Worm (Caenorhabditis elegans) whole organism, late embryonic: ENCODE results near the gene him-14.

Experiments used
- C08G9.2 ChIP-seq: sonication (generic microtip); optimal IDR thresholded peaks from 2 replicates; lab custom pipeline; 2016; ENCODE audit warnings: mild to moderate bottlenecking, missing genetic modification characterization, moderate library complexity, missing compliant biosample characterization
- K02D7.2 ChIP-seq: sonication (generic microtip); optimal IDR thresholded peaks from 2 replicates; lab custom pipeline; 2017; ENCODE audit warnings: mild to moderate bottlenecking, missing genetic modification characterization, missing compliant biosample characterization
- K09A11.1 ChIP-seq: sonication (generic microtip); optimal IDR thresholded peaks from 2 replicates; lab custom pipeline; 2017; ENCODE audit warnings: antibody characterized with exemption, mild to moderate bottlenecking, missing genetic modification characterization, missing compliant biosample characterization; ENCODE audit not compliant: insufficient read depth
- T23F11.4 ChIP-seq: fragments of 200-800 bp; sonication (Bioruptor generic); optimal IDR thresholded peaks from 2 replicates; lab custom pipeline; 2018; ENCODE audit warnings: mild to moderate bottlenecking, missing genetic modification characterization, missing compliant biosample characterization
- ahr-1 ChIP-seq: sonication (generic microtip); optimal IDR thresholded peaks from 2 replicates; lab custom pipeline; 2016; ENCODE audit warnings: missing genetic modification characterization, missing compliant biosample characterization
- ama-1 ChIP-seq: fragments of 150-350 bp; optimal IDR thresholded peaks from 2 replicates; lab custom pipeline; 2014
- ceh-14 ChIP-seq: sonication (generic microtip); optimal IDR thresholded peaks from 2 replicates; lab custom pipeline; 2016; ENCODE audit warnings: missing genotype, missing genetic modification characterization, missing compliant biosample characterization
- ceh-22 ChIP-seq: sonication (generic microtip); optimal IDR thresholded peaks from 2 replicates; lab custom pipeline; 2017; ENCODE audit warnings: missing biosample characterization, missing genetic modification characterization
- ceh-24 ChIP-seq: sonication (generic microtip); optimal IDR thresholded peaks from 2 replicates; lab custom pipeline; 2016; ENCODE audit warnings: mild to moderate bottlenecking, missing genetic modification characterization, missing compliant biosample characterization
- ceh-34 ChIP-seq: sonication (generic microtip); optimal IDR thresholded peaks from 2 replicates; lab custom pipeline; 2016; ENCODE audit warnings: mild to moderate bottlenecking, missing genetic modification characterization, missing compliant biosample characterization
- ceh-48 ChIP-seq: sonication (generic microtip); optimal IDR thresholded peaks from 2 replicates; lab custom pipeline; 2016; ENCODE audit warnings: missing genetic modification characterization, inconsistent platforms, missing compliant biosample characterization
- ceh-6 ChIP-seq: fragments of 200-800 bp; sonication (Bioruptor generic); optimal IDR thresholded peaks from 2 replicates; lab custom pipeline; 2018; ENCODE audit warnings: mild to moderate bottlenecking, missing genetic modification characterization, missing compliant biosample characterization
- ceh-9 ChIP-seq: sonication (generic microtip); optimal IDR thresholded peaks from 2 replicates; lab custom pipeline; 2016; ENCODE audit warnings: mild to moderate bottlenecking, missing genetic modification characterization, inconsistent platforms, missing compliant biosample characterization
- che-1 ChIP-seq: sonication (generic microtip); optimal IDR thresholded peaks from 2 replicates; lab custom pipeline; 2016; ENCODE audit warnings: mild to moderate bottlenecking, missing genetic modification characterization, missing compliant biosample characterization
- dmd-4 ChIP-seq: sonication (generic microtip); optimal IDR thresholded peaks from 2 replicates; lab custom pipeline; 2016; ENCODE audit warnings: borderline replicate concordance, missing genetic modification characterization, missing compliant biosample characterization
- dve-1 ChIP-seq: sonication (generic microtip); optimal IDR thresholded peaks from 2 replicates; lab custom pipeline; 2017; ENCODE audit warnings: antibody characterized with exemption, mild to moderate bottlenecking, missing genetic modification characterization, missing compliant biosample characterization
- elt-2 ChIP-seq: sonication (generic microtip); optimal IDR thresholded peaks from 2 replicates; lab custom pipeline; 2016; ENCODE audit warnings: missing genetic modification reagents, missing genetic modification characterization, missing compliant biosample characterization
- ets-4 ChIP-seq: sonication (generic microtip); optimal IDR thresholded peaks from 2 replicates; lab custom pipeline; 2016; ENCODE audit warnings: missing genetic modification characterization, missing compliant biosample characterization
- eyg-1 ChIP-seq: sonication (generic microtip); optimal IDR thresholded peaks from 2 replicates; lab custom pipeline; 2016; ENCODE audit warnings: missing genotype, missing genetic modification characterization, missing compliant biosample characterization
- fax-1 ChIP-seq: sonication (generic microtip); optimal IDR thresholded peaks from 2 replicates; lab custom pipeline; 2016; ENCODE audit warnings: missing genotype, missing genetic modification characterization, missing compliant biosample characterization
- fkh-6 ChIP-seq: sonication (generic microtip); optimal IDR thresholded peaks from 2 replicates; lab custom pipeline; 2016; ENCODE audit warnings: missing genetic modification characterization, missing compliant biosample characterization
- gmeb-2 ChIP-seq: sonication (generic microtip); optimal IDR thresholded peaks from 2 replicates; lab custom pipeline; 2016; ENCODE audit warnings: missing genetic modification characterization, inconsistent platforms, missing compliant biosample characterization
- hlh-15 ChIP-seq: sonication (generic microtip); optimal IDR thresholded peaks from 2 replicates; lab custom pipeline; 2016; ENCODE audit warnings: missing genetic modification characterization, missing compliant biosample characterization
- hlh-30 ChIP-seq: sonication (generic microtip); optimal IDR thresholded peaks from 2 replicates; lab custom pipeline; 2017; ENCODE audit warnings: antibody characterized with exemption, missing genetic modification characterization, missing compliant biosample characterization; ENCODE audit not compliant: insufficient read depth
- hlh-8 ChIP-seq: sonication (generic microtip); optimal IDR thresholded peaks from 2 replicates; lab custom pipeline; 2016; ENCODE audit warnings: missing genotype, missing genetic modification characterization, missing compliant biosample characterization
- lin-11 ChIP-seq: fragments of 200-800 bp; sonication (Bioruptor generic); optimal IDR thresholded peaks from 2 replicates; lab custom pipeline; 2018; ENCODE audit warnings: mild to moderate bottlenecking, missing genetic modification characterization, missing compliant biosample characterization
- madf-2 ChIP-seq: sonication (generic microtip); optimal IDR thresholded peaks from 2 replicates; lab custom pipeline; 2017; ENCODE audit warnings: missing genetic modification characterization, missing compliant biosample characterization
- mec-3 ChIP-seq: sonication (generic microtip); optimal IDR thresholded peaks from 2 replicates; lab custom pipeline; 2016; ENCODE audit warnings: borderline replicate concordance, missing genetic modification characterization, missing compliant biosample characterization
- nfya-1 ChIP-seq: sonication (generic microtip); optimal IDR thresholded peaks from 2 replicates; lab custom pipeline; 2017; ENCODE audit warnings: missing genetic modification characterization, mild to moderate bottlenecking, missing compliant biosample characterization, antibody characterized with exemption, moderate library complexity
- nhr-11 ChIP-seq: fragments of 150-350 bp; optimal IDR thresholded peaks from 2 replicates; lab custom pipeline; 2014; ENCODE audit warnings: missing biosample characterization, missing genetic modification characterization
- nhr-232 ChIP-seq: sonication (generic microtip); optimal IDR thresholded peaks from 2 replicates; lab custom pipeline; 2016; ENCODE audit warnings: missing genetic modification characterization, missing compliant biosample characterization
- npax-4 ChIP-seq: sonication (generic microtip); optimal IDR thresholded peaks from 2 replicates; lab custom pipeline; 2016; ENCODE audit warnings: missing genetic modification characterization, missing compliant biosample characterization
- pag-3 ChIP-seq: sonication (generic microtip); optimal IDR thresholded peaks from 2 replicates; lab custom pipeline; 2016; ENCODE audit warnings: missing compliant biosample characterization, missing genetic modification characterization, borderline replicate concordance
- pha-4 ChIP-seq: fragments of 150-350 bp; optimal IDR thresholded peaks from 2 replicates; lab custom pipeline; 2018; ENCODE audit warnings: missing biosample characterization, missing genetic modification reagents, missing genetic modification characterization
- rnt-1 ChIP-seq: sonication (generic microtip); optimal IDR thresholded peaks from 2 replicates; lab custom pipeline; 2016; ENCODE audit warnings: missing genetic modification characterization, missing compliant biosample characterization
- sox-2 ChIP-seq: fragments of 200-800 bp; sonication (Bioruptor generic); IDR thresholded peaks from 2 replicates; pipeline ENCODE4 v1.3.6; 2022; ENCODE audit warnings: missing genetic modification reagents, missing genetic modification characterization, missing compliant biosample characterization
- sox-4 ChIP-seq: sonication (generic microtip); optimal IDR thresholded peaks from 2 replicates; lab custom pipeline; 2017; ENCODE audit warnings: mild to moderate bottlenecking, missing genetic modification characterization, inconsistent platforms, missing compliant biosample characterization
- syd-9 ChIP-seq: sonication (generic microtip); optimal IDR thresholded peaks from 2 replicates; lab custom pipeline; 2016; ENCODE audit warnings: mild to moderate bottlenecking, missing genetic modification characterization, moderate library complexity, missing compliant biosample characterization
- tbx-7 ChIP-seq: sonication (generic microtip); optimal IDR thresholded peaks from 2 replicates; lab custom pipeline; 2016; ENCODE audit warnings: missing genotype, missing genetic modification characterization, missing compliant biosample characterization
- ttx-3 ChIP-seq: sonication (generic microtip); optimal IDR thresholded peaks from 2 replicates; lab custom pipeline; 2016; ENCODE audit warnings: missing genetic modification reagents, missing genetic modification characterization, missing compliant biosample characterization
- unc-3 ChIP-seq, 2 experiments: fragments of 200-800 bp in 1 of 2; sonication (Bioruptor generic) in 1 of 2; sonication (generic microtip) in 1 of 2; conservative IDR thresholded peaks in 1 of 2; optimal IDR thresholded peaks in 1 of 2; 2 replicates each; pipeline versions ENCODE4 v1.3.6 to Lab custom; 2016 to 2022; ENCODE audit warnings: missing compliant biosample characterization in 2 of 2, missing genetic modification characterization in 2 of 2, missing genetic modification reagents in 1 of 2
- unc-42 ChIP-seq: sonication (generic microtip); optimal IDR thresholded peaks from 2 replicates; lab custom pipeline; 2016; ENCODE audit warnings: missing genotype, missing genetic modification characterization, missing compliant biosample characterization
- unc-86 ChIP-seq: sonication (generic microtip); optimal IDR thresholded peaks from 2 replicates; lab custom pipeline; 2016; ENCODE audit warnings: missing genetic modification characterization, missing compliant biosample characterization
- zip-5 ChIP-seq: sonication (generic microtip); optimal IDR thresholded peaks from 2 replicates; lab custom pipeline; 2016; ENCODE audit warnings: missing genetic modification characterization, missing compliant biosample characterization
- ztf-16 ChIP-seq: sonication (generic microtip); optimal IDR thresholded peaks from 2 replicates; lab custom pipeline; 2017; ENCODE audit warnings: missing genetic modification characterization, missing compliant biosample characterization

Gene him-14

ce11 chrII:7075564-7076228 lies 5.9 kb upstream of the him-14 start, which contains the start of gene T02G5.7:
Gene T02G5.7, plus strand, starts transcription at chrII:7075614.
- no peak for TF ChIP-seq madf-2 (tag; lab: Kevin White, UChicago)
- TF ChIP-seq sox-4: no peak
- TF ChIP-seq ttx-3 (tag; lab: Kevin White, UChicago): no peak
- TF ChIP-seq hlh-8 (tag; lab: Kevin White, UChicago): no peak
- no peak for TF ChIP-seq che-1
- no peak for TF ChIP-seq K02D7.2 (tag; lab: Kevin White, UChicago)
- TF ChIP-seq lin-11 (tag; lab: Kevin White, UChicago): no peak
- no peak for TF ChIP-seq rnt-1
- no peak for TF ChIP-seq C08G9.2
- TF ChIP-seq hlh-30 (tag; lab: Kevin White, UChicago): no peak
- no peak for TF ChIP-seq fkh-6 (tag; lab: Kevin White, UChicago)
- TF ChIP-seq syd-9 (tag; lab: Kevin White, UChicago): no peak
- no peak for TF ChIP-seq pha-4 (tag; lab: Kevin White, UChicago)
- TF ChIP-seq elt-2 (tag; lab: Kevin White, UChicago): no peak
- no peak for TF ChIP-seq ceh-6 (GFP tag; lab: Kevin White, UChicago)
- no peak for TF ChIP-seq nhr-232
- no peak for TF ChIP-seq ceh-22

- no peak for TF ChIP-seq dve-1 (tag; lab: Kevin White, UChicago)
- no peak for TF ChIP-seq fax-1
- no peak for TF ChIP-seq nfya-1 (tag; lab: Kevin White, UChicago)
- TF ChIP-seq zip-5 (tag; lab: Kevin White, UChicago): no peak
- no peak for TF ChIP-seq hlh-8 (tag; lab: Kevin White, UChicago)
- TF ChIP-seq ama-1 (lab: Kevin White, UChicago): no peak
- no peak for TF ChIP-seq ztf-16 (tag; lab: Kevin White, UChicago)
- TF ChIP-seq pag-3 (tag; lab: Kevin White, UChicago): no peak
- TF ChIP-seq C08G9.2: no peak
- TF ChIP-seq nhr-11: no peak
- TF ChIP-seq ceh-34: no peak
- no peak for TF ChIP-seq npax-4
- no peak for TF ChIP-seq hlh-30 (tag; lab: Kevin White, UChicago)
- no peak for TF ChIP-seq hlh-15 (tag; lab: Kevin White, UChicago)
- no peak for TF ChIP-seq gmeb-2 (tag; lab: Kevin White, UChicago)
- no peak for TF ChIP-seq ceh-14 (tag; lab: Kevin White, UChicago)
- TF ChIP-seq sox-2 (GFP tag; lab: Robert Waterston, UW): no peak
Measured at ce11 chrII:7073537-7073913, 3.8 kb upstream of the him-14 start, which contains the start of gene kat-1. Gene kat-1, plus strand, starts transcription at chrII:7073814.

- TF ChIP-seq mec-3 (no peak), ceh-9 (tag; lab: Kevin White, UChicago) (no peak), dve-1 (tag; lab: Kevin White, UChicago) (no peak), hlh-8 (tag; lab: Kevin White, UChicago) (peak; percentile 59), unc-86 (peak; percentile 5), ceh-24 (no peak), fkh-6 (tag; lab: Kevin White, UChicago) (peak; percentile 7), T23F11.4 (GFP tag; lab: Kevin White, UChicago) (no peak), unc-3 (GFP tag; conservative IDR thresholded peaks at IDR 0.05; lab: Robert Waterston, UW) (no peak), unc-3 (tag; optimal IDR thresholded peaks at IDR 0.05; lab: Kevin White, UChicago) (no peak), ceh-48 (tag; lab: Kevin White, UChicago) (no peak), zip-5 (tag; lab: Kevin White, UChicago) (peak; percentile 89), ets-4 (tag; lab: Kevin White, UChicago) (peak; percentile 84), ceh-22 (no peak), che-1 (no peak), eyg-1 (tag; lab: Kevin White, UChicago) (no peak), nhr-232 (no peak), tbx-7 (peak; percentile 81), K09A11.1 (no peak), rnt-1 (peak; percentile 82), unc-42 (tag; lab: Kevin White, UChicago) (peak; percentile 93), ahr-1 (tag; lab: Kevin White, UChicago) (peak; percentile 69), dmd-4 (tag; lab: Kevin White, UChicago) (no peak), ceh-34 (no peak)
Measured at ce11 chrII:7072590-7073536, 3.1 kb upstream of the him-14 start.
